Fruit fly (Drosophila melanogaster) whole organism, embryonic: ENCODE measurements around the gene ClC-c.
A peak's percentile ranks its signal among the peaks of the same experiment; 100 is the strongest.

Experiments used
- Antp ChIP-seq: fragments of 200-800 bp; sonication (Bioruptor generic); optimal IDR thresholded peaks from 3 replicates; lab custom pipeline; 2016; ENCODE audit warnings: missing biosample characterization, missing genetic modification characterization
- Asciz ChIP-seq: fragments of 200-800 bp; sonication (Bioruptor generic); optimal IDR thresholded peaks from 2 replicates; lab custom pipeline; 2017; ENCODE audit warnings: missing biosample characterization, mild to moderate bottlenecking, missing genetic modification characterization, missing genetic modification reagents
- CG10209 ChIP-seq: fragments of 200-800 bp; sonication (Bioruptor generic); optimal IDR thresholded peaks from 3 replicates; lab custom pipeline; 2017; ENCODE audit warnings: missing biosample characterization, mild to moderate bottlenecking, missing genetic modification characterization, missing genetic modification reagents
- CG11085 ChIP-seq: fragments of 200-800 bp; sonication (Bioruptor generic); IDR thresholded peaks from 2 replicates; pipeline ENCODE4 v1.3.6; 2022; ENCODE audit warnings: missing biosample characterization, missing genetic modification characterization
- CG11398 ChIP-seq: fragments of 200-800 bp; sonication (Bioruptor generic); optimal IDR thresholded peaks from 2 replicates; lab custom pipeline; 2016; ENCODE audit warnings: missing biosample characterization, missing genetic modification characterization
- CG11456 ChIP-seq: fragments of 200-800 bp; sonication (Bioruptor generic); IDR thresholded peaks from 3 replicates; pipeline ENCODE4 v1.3.6; 2022; ENCODE audit warnings: missing biosample characterization, missing genetic modification characterization
- CG13775 ChIP-seq: fragments of 200-800 bp; sonication (Bioruptor generic); optimal IDR thresholded peaks from 3 replicates; lab custom pipeline; 2017; ENCODE audit warnings: missing biosample characterization, mild to moderate bottlenecking, missing genetic modification characterization
- CG14050 ChIP-seq: fragments of 200-800 bp; sonication (Bioruptor generic); IDR thresholded peaks from 3 replicates; pipeline ENCODE4 v1.3.6; 2022; ENCODE audit warnings: missing biosample characterization, missing genetic modification characterization
- CG14667 ChIP-seq: fragments of 200-800 bp; sonication (Bioruptor generic); IDR thresholded peaks from 2 replicates; pipeline ENCODE4 v1.3.6; 2022; ENCODE audit warnings: missing biosample characterization, missing genetic modification characterization
- CG1529 ChIP-seq: fragments of 200-800 bp; sonication (Bioruptor generic); optimal IDR thresholded peaks from 3 replicates; lab custom pipeline; 2018; ENCODE audit warnings: missing biosample characterization, missing genetic modification characterization
- CG15601 ChIP-seq: fragments of 200-800 bp; sonication (Bioruptor generic); optimal IDR thresholded peaks from 3 replicates; lab custom pipeline; 2019; ENCODE audit warnings: missing biosample characterization, mild to moderate bottlenecking, missing genetic modification characterization, moderate library complexity
- CG17328 ChIP-seq: fragments of 200-800 bp; sonication (Bioruptor generic); IDR thresholded peaks from 2 replicates; pipeline ENCODE4 v1.3.6; 2022; ENCODE audit warnings: missing biosample characterization, missing genetic modification characterization
- CG17361 ChIP-seq: fragments of 200-800 bp; sonication (Bioruptor generic); IDR thresholded peaks from 3 replicates; pipeline ENCODE4 v1.3.6; 2022; ENCODE audit warnings: missing biosample characterization, missing genetic modification characterization
- CG17612 ChIP-seq: fragments of 200-800 bp; sonication (Bioruptor generic); IDR thresholded peaks from 2 replicates; pipeline ENCODE4 v1.3.6; 2022; ENCODE audit warnings: missing biosample characterization, missing genetic modification characterization
- CG18764 ChIP-seq: fragments of 200-800 bp; sonication (Bioruptor generic); optimal IDR thresholded peaks from 3 replicates; lab custom pipeline; 2016; ENCODE audit warnings: missing biosample characterization, missing genetic modification characterization
- CG30403 ChIP-seq: fragments of 200-800 bp; sonication (Bioruptor generic); optimal IDR thresholded peaks from 3 replicates; lab custom pipeline; 2016; ENCODE audit warnings: missing biosample characterization, missing genetic modification characterization
- CG3163 ChIP-seq: fragments of 200-800 bp; sonication (Bioruptor generic); optimal IDR thresholded peaks from 3 replicates; lab custom pipeline; 2016; ENCODE audit warnings: missing biosample characterization, missing genetic modification characterization
- CG32532 ChIP-seq: fragments of 200-800 bp; sonication (Bioruptor generic); IDR thresholded peaks from 2 replicates; pipeline ENCODE4 v1.3.6; 2022; ENCODE audit warnings: missing biosample characterization, missing genetic modification characterization
- CG42726 ChIP-seq: fragments of 200-800 bp; sonication (Bioruptor generic); IDR thresholded peaks from 2 replicates; pipeline ENCODE4 v1.3.6; 2022; ENCODE audit warnings: missing biosample characterization, missing genetic modification characterization; ENCODE audit not compliant: partially characterized antibody
- CG4707 ChIP-seq: fragments of 200-800 bp; sonication (Bioruptor generic); optimal IDR thresholded peaks from 2 replicates; lab custom pipeline; 2018; ENCODE audit warnings: missing biosample characterization, mild to moderate bottlenecking, missing genetic modification characterization, moderate library complexity
- CG6654 ChIP-seq: fragments of 200-800 bp; sonication (Bioruptor generic); optimal IDR thresholded peaks from 2 replicates; lab custom pipeline; 2017; ENCODE audit warnings: missing biosample characterization, mild to moderate bottlenecking, missing genetic modification characterization
- CG6765 ChIP-seq: fragments of 200-800 bp; sonication (Bioruptor generic); optimal IDR thresholded peaks from 3 replicates; lab custom pipeline; 2017; ENCODE audit warnings: missing biosample characterization, mild to moderate bottlenecking, missing genetic modification characterization
- CG7839 ChIP-seq: fragments of 200-800 bp; sonication (Bioruptor generic); optimal IDR thresholded peaks from 3 replicates; lab custom pipeline; 2018; ENCODE audit warnings: missing biosample characterization, mild to moderate bottlenecking, missing genetic modification characterization, moderate library complexity
- CG8089 ChIP-seq: fragments of 200-800 bp; sonication (Bioruptor generic); optimal IDR thresholded peaks from 3 replicates; lab custom pipeline; 2016; ENCODE audit warnings: missing biosample characterization, missing genetic modification characterization
- CG8478 ChIP-seq: fragments of >200 bp; optimal IDR thresholded peaks from 2 replicates; lab custom pipeline; 2018
- Chrac-16 ChIP-seq: fragments of 200-800 bp; sonication (Bioruptor generic); optimal IDR thresholded peaks from 3 replicates; lab custom pipeline; 2016; ENCODE audit warnings: missing biosample characterization, missing genetic modification characterization
- Fer3 ChIP-seq: fragments of 200-800 bp; sonication (Bioruptor generic); optimal IDR thresholded peaks from 2 replicates; lab custom pipeline; 2018; ENCODE audit warnings: missing biosample characterization, mild to moderate bottlenecking, missing genetic modification characterization, moderate library complexity
- Hr78 ChIP-seq, 2 experiments: fragments of 200-800 bp in 1 of 2; fragments of >200 bp in 1 of 2; sonication (Bioruptor generic) in 1 of 2; optimal IDR thresholded peaks; 2 replicates each; lab custom pipeline; 2017 to 2019; ENCODE audit warnings: missing biosample characterization in 2 of 2, missing genetic modification characterization in 2 of 2, mild to moderate bottlenecking in 1 of 2, moderate library complexity in 1 of 2
- Jarid2 ChIP-seq: fragments of 200-800 bp; sonication (Bioruptor generic); optimal IDR thresholded peaks from 3 replicates; lab custom pipeline; 2017; ENCODE audit warnings: mild to moderate bottlenecking, missing biosample characterization, missing genetic modification reagents, missing genetic modification characterization
- Mrtf ChIP-seq: fragments of 200-800 bp; sonication (Bioruptor generic); IDR thresholded peaks from 3 replicates; pipeline ENCODE4 v1.3.6; 2022; ENCODE audit warnings: missing biosample characterization, missing genetic modification characterization
- Neu2 ChIP-seq: fragments of 200-800 bp; sonication (Bioruptor generic); optimal IDR thresholded peaks from 3 replicates; lab custom pipeline; 2016; ENCODE audit warnings: missing biosample characterization, missing genetic modification characterization, borderline replicate concordance
- Nf-YA ChIP-seq: fragments of 200-800 bp; sonication (Bioruptor generic); IDR thresholded peaks from 2 replicates; pipeline ENCODE4 v1.3.6; 2022; ENCODE audit warnings: missing biosample characterization, missing genetic modification characterization
- Ravus ChIP-seq: fragments of 200-800 bp; sonication (Bioruptor generic); IDR thresholded peaks from 2 replicates; pipeline ENCODE4 v1.3.6; 2022; ENCODE audit warnings: missing biosample characterization, missing genetic modification characterization
- Sin3A ChIP-seq: fragments of >200 bp; optimal IDR thresholded peaks from 2 replicates; lab custom pipeline; 2018
- Sry-δ ChIP-seq: fragments of 200-800 bp; sonication (Bioruptor generic); optimal IDR thresholded peaks from 2 replicates; lab custom pipeline; 2016; ENCODE audit warnings: missing biosample characterization, missing genetic modification characterization
- YL-1 ChIP-seq: fragments of 200-800 bp; sonication (Bioruptor generic); optimal IDR thresholded peaks from 3 replicates; lab custom pipeline; 2017; ENCODE audit warnings: missing biosample characterization, mild to moderate bottlenecking, missing genetic modification characterization
- aop ChIP-seq: fragments of 200-800 bp; sonication (Bioruptor generic); IDR thresholded peaks from 2 replicates; pipeline ENCODE4 v1.3.6; 2022; ENCODE audit warnings: missing biosample characterization, missing genetic modification characterization
- dimm ChIP-seq: fragments of 200-800 bp; sonication (Bioruptor generic); IDR thresholded peaks from 2 replicates; pipeline ENCODE4 v1.3.6; 2022; ENCODE audit warnings: missing biosample characterization, missing genetic modification characterization
- exex ChIP-seq: fragments of 200-800 bp; sonication (Bioruptor generic); optimal IDR thresholded peaks from 4 replicates; lab custom pipeline; 2018; ENCODE audit warnings: missing biosample characterization, mild to moderate bottlenecking, missing genetic modification characterization, moderate library complexity
- gce ChIP-seq: fragments of 200-800 bp; sonication (Bioruptor generic); IDR thresholded peaks from 3 replicates; pipeline ENCODE4 v1.3.6; 2022; ENCODE audit warnings: missing biosample characterization, missing genetic modification characterization
- gcm ChIP-seq: fragments of 200-800 bp; sonication (Bioruptor generic); optimal IDR thresholded peaks from 2 replicates; lab custom pipeline; 2019; ENCODE audit warnings: missing biosample characterization, mild to moderate bottlenecking, missing genetic modification characterization, moderate library complexity
- gt ChIP-seq: fragments of 200-800 bp; sonication (Bioruptor generic); IDR thresholded peaks from 2 replicates; pipeline ENCODE4 v1.3.6; 2022; ENCODE audit warnings: missing biosample characterization, missing genetic modification characterization
- hb ChIP-seq: fragments of 200-800 bp; sonication (Bioruptor generic); IDR thresholded peaks from 3 replicates; pipeline ENCODE4 v1.3.6; 2022; ENCODE audit warnings: missing biosample characterization, missing genetic modification characterization; ENCODE audit not compliant: partially characterized antibody
- mld ChIP-seq: fragments of 200-800 bp; sonication (Bioruptor generic); IDR thresholded peaks from 3 replicates; pipeline ENCODE4 v1.3.6; 2022; ENCODE audit warnings: missing biosample characterization, missing genetic modification characterization; ENCODE audit not compliant: partially characterized antibody
- org-1 ChIP-seq: fragments of 200-800 bp; sonication (Bioruptor generic); optimal IDR thresholded peaks from 2 replicates; lab custom pipeline; 2017; ENCODE audit warnings: missing biosample characterization, missing genetic modification characterization
- otp ChIP-seq: fragments of 200-800 bp; sonication (Bioruptor generic); IDR thresholded peaks from 3 replicates; pipeline ENCODE4, ENCODE4 v1.3.6; 2022; ENCODE audit warnings: missing biosample characterization, missing genetic modification characterization
- pb ChIP-seq: fragments of 200-800 bp; sonication (Bioruptor generic); optimal IDR thresholded peaks from 3 replicates; lab custom pipeline; 2016; ENCODE audit warnings: missing biosample characterization, missing genetic modification characterization
- repo ChIP-seq: fragments of 200-800 bp; sonication (Bioruptor generic); optimal IDR thresholded peaks from 2 replicates; lab custom pipeline; 2016; ENCODE audit warnings: missing biosample characterization, missing genetic modification characterization
- scrt ChIP-seq: fragments of 200-800 bp; sonication (Bioruptor generic); optimal IDR thresholded peaks from 2 replicates; lab custom pipeline; 2018; ENCODE audit warnings: missing biosample characterization, mild to moderate bottlenecking, missing genetic modification characterization, moderate library complexity
- sisA ChIP-seq: fragments of 200-800 bp; sonication (Bioruptor generic); IDR thresholded peaks from 2 replicates; pipeline ENCODE4 v1.3.6; 2022; ENCODE audit warnings: missing biosample characterization, missing genetic modification characterization
- tll ChIP-seq, 2 experiments: fragments of 200-800 bp in 1 of 2; fragments of >200 bp in 1 of 2; sonication (Bioruptor generic) in 1 of 2; optimal IDR thresholded peaks; 2 replicates each; lab custom pipeline; 2017 to 2019; ENCODE audit warnings: missing biosample characterization in 2 of 2, missing genetic modification characterization in 2 of 2, mild to moderate bottlenecking in 1 of 2, moderate library complexity in 1 of 2
- tna ChIP-seq: fragments of 200-800 bp; sonication (Bioruptor generic); IDR thresholded peaks from 2 replicates; pipeline ENCODE4 v1.3.6; 2022; ENCODE audit warnings: missing biosample characterization, missing genetic modification characterization; ENCODE audit not compliant: partially characterized antibody
- vvl ChIP-seq: fragments of 200-800 bp; sonication (Bioruptor generic); IDR thresholded peaks from 2 replicates; pipeline ENCODE4 v1.3.6; 2022; ENCODE audit warnings: missing biosample characterization, missing genetic modification characterization

The ClC-c gene

dm6 chr3L:16050887-16051258 is 39.4 kb upstream of the ClC-c start, which contains the start of gene Diap1 (continued):
- no peak for TF ChIP-seq CG14667 (GFP tag; lab: Robert Waterston, UW)
- no peak for TF ChIP-seq scrt (GFP tag; lab: Kevin White, UChicago)
- TF ChIP-seq gcm (GFP tag; lab: Kevin White, UChicago) = no peak
- TF ChIP-seq otp = no peak
- no peak for TF ChIP-seq exex
- TF ChIP-seq CG11085 (GFP tag; lab: Robert Waterston, UW) = no peak
- no peak for TF ChIP-seq CG17328 (GFP tag; lab: Robert Waterston, UW)
- no peak for TF ChIP-seq org-1
- TF ChIP-seq Mrtf (GFP tag; lab: Robert Waterston, UW) = no peak
- TF ChIP-seq YL-1 (GFP tag; lab: Kevin White, UChicago) = no peak
- peak; percentile 78 for TF ChIP-seq tna
- no peak for TF ChIP-seq CG7839 (tag; lab: Kevin White, UChicago)
- TF ChIP-seq vvl (GFP tag; lab: Robert Waterston, UW) = peak; percentile 76
- no peak for TF ChIP-seq pb (GFP tag; lab: Kevin White, UChicago)
- TF ChIP-seq CG17612 = no peak
- no peak for TF ChIP-seq CG14050 (GFP tag; lab: Robert Waterston, UW)
- TF ChIP-seq CG15601 = no peak
- TF ChIP-seq tll (GFP tag; optimal IDR thresholded peaks at IDR 0.05; lab: Kevin White, UChicago) = no peak
- TF ChIP-seq Nf-YA (GFP tag; lab: Robert Waterston, UW) = no peak
- no peak for TF ChIP-seq CG3163
- TF ChIP-seq dimm (GFP tag; lab: Robert Waterston, UW) = no peak
- TF ChIP-seq CG30403 = no peak
- no peak for TF ChIP-seq CG18764 (GFP tag; lab: Kevin White, UChicago)
- TF ChIP-seq CG10209 (GFP tag; lab: Kevin White, UChicago) = no peak
- no peak for TF ChIP-seq Ravus (GFP tag; lab: Robert Waterston, UW)
- TF ChIP-seq Neu2 (GFP tag; lab: Kevin White, UChicago) = no peak
- TF ChIP-seq CG42726 (GFP tag; lab: Robert Waterston, UW) = peak; percentile 91
- TF ChIP-seq CG11398 (GFP tag; lab: Kevin White, UChicago) = no peak
- no peak for TF ChIP-seq CG6765 (GFP tag; lab: Kevin White, UChicago)
- no peak for TF ChIP-seq CG17361 (GFP tag; lab: Robert Waterston, UW)
- TF ChIP-seq hb = peak; percentile 89
- no peak for TF ChIP-seq Fer3 (tag; lab: Kevin White, UChicago)
- TF ChIP-seq gt (GFP tag; lab: Robert Waterston, UW) = no peak
- no peak for TF ChIP-seq CG13775
- no peak for TF ChIP-seq gce
- TF ChIP-seq aop (GFP tag; lab: Robert Waterston, UW) = no peak
- TF ChIP-seq Chrac-16 (GFP tag; lab: Kevin White, UChicago) = no peak
- peak; percentile 67; the same call in 2 of the 3 replicates for TF ChIP-seq mld (GFP tag; lab: Robert Waterston, UW)
- TF ChIP-seq Hr78 (GFP tag; optimal IDR thresholded peaks at IDR 0.05; lab: Kevin White, UChicago) = no peak
- no peak for TF ChIP-seq CG4707 (GFP tag; lab: Kevin White, UChicago)
- TF ChIP-seq sisA (GFP tag; lab: Robert Waterston, UW) = no peak
- TF ChIP-seq Jarid2 = no peak
- TF ChIP-seq Sin3A (lab: Kevin White, UChicago) = peak; percentile 71
- TF ChIP-seq CG32532 (GFP tag; lab: Robert Waterston, UW) = no peak
- TF ChIP-seq Antp = no peak
- no peak for TF ChIP-seq CG1529 (GFP tag; lab: Kevin White, UChicago)
- no peak for TF ChIP-seq CG8478 (lab: Kevin White, UChicago)
- peak; percentile 90 for TF ChIP-seq Sry-δ (GFP tag; lab: Kevin White, UChicago)
- TF ChIP-seq CG8089 (GFP tag; lab: Kevin White, UChicago) = no peak
- TF ChIP-seq CG6654 (GFP tag; lab: Kevin White, UChicago) = no peak
- TF ChIP-seq repo (GFP tag; lab: Kevin White, UChicago) = no peak
- TF ChIP-seq Asciz (GFP tag; lab: Kevin White, UChicago) = no peak
- TF ChIP-seq CG11456 (GFP tag; lab: Robert Waterston, UW) = no peak
